Worm (Caenorhabditis elegans) whole organism, mixed stage, embryonic: ENCODE measurements around the gene srh-257.

Experiments
- M03D4.4 ChIP-seq: sonication (generic microtip); optimal IDR thresholded peaks from 2 replicates; lab custom pipeline; 2017; ENCODE audit warnings: mild to moderate bottlenecking, missing genetic modification characterization, missing compliant biosample characterization
- bed-3 ChIP-seq: fragments of 200-800 bp; sonication (Bioruptor generic); optimal IDR thresholded peaks from 3 replicates; lab custom pipeline; 2018; ENCODE audit warnings: mild to moderate bottlenecking, missing genetic modification characterization, moderate library complexity, missing compliant biosample characterization
- blmp-1 ChIP-seq: fragments of 150-350 bp; optimal IDR thresholded peaks from 2 replicates; lab custom pipeline; 2014; ENCODE audit warnings: missing biosample characterization, missing genetic modification characterization
- ceh-39 ChIP-seq: fragments of 150-350 bp; optimal IDR thresholded peaks from 2 replicates; lab custom pipeline; 2014; ENCODE audit warnings: missing biosample characterization, missing genetic modification characterization
- ceh-43 ChIP-seq: fragments of 200-800 bp; sonication (Bioruptor generic); optimal IDR thresholded peaks from 2 replicates; lab custom pipeline; 2018; ENCODE audit warnings: mild to moderate bottlenecking, missing genetic modification characterization, moderate library complexity, missing compliant biosample characterization
- ceh-83 ChIP-seq: fragments of 200-800 bp; sonication (Bioruptor generic); optimal IDR thresholded peaks from 2 replicates; lab custom pipeline; 2018; ENCODE audit warnings: mild to moderate bottlenecking, missing genetic modification characterization, missing compliant biosample characterization
- ces-1 ChIP-seq: fragments of 150-350 bp; optimal IDR thresholded peaks from 2 replicates; lab custom pipeline; 2014; ENCODE audit warnings: missing biosample characterization, missing genetic modification reagents, missing genetic modification characterization
- drap-1 ChIP-seq: fragments of 200-800 bp; sonication (Bioruptor generic); optimal IDR thresholded peaks from 3 replicates; lab custom pipeline; 2018; ENCODE audit warnings: mild to moderate bottlenecking, missing genetic modification characterization, missing compliant biosample characterization
- elt-1 ChIP-seq: sonication (generic microtip); optimal IDR thresholded peaks from 2 replicates; lab custom pipeline; 2017; ENCODE audit warnings: missing genetic modification characterization, mild to moderate bottlenecking, missing compliant biosample characterization, antibody characterized with exemption, moderate library complexity, borderline replicate concordance; ENCODE audit not compliant: insufficient read depth
- elt-3 ChIP-seq: fragments of 150-350 bp; optimal IDR thresholded peaks from 2 replicates; lab custom pipeline; 2014; ENCODE audit warnings: missing biosample characterization, missing genetic modification characterization
- flh-1 ChIP-seq: fragments of 200-800 bp; sonication (Bioruptor generic); optimal IDR thresholded peaks from 2 replicates; lab custom pipeline; 2018; ENCODE audit warnings: mild to moderate bottlenecking, missing genetic modification characterization, moderate library complexity, missing compliant biosample characterization
- ham-2 ChIP-seq: fragments of 200-800 bp; sonication (Bioruptor generic); optimal IDR thresholded peaks from 2 replicates; lab custom pipeline; 2018; ENCODE audit warnings: mild to moderate bottlenecking, missing genetic modification characterization, missing compliant biosample characterization
- hlh-1 ChIP-seq: fragments of 150-350 bp; optimal IDR thresholded peaks from 2 replicates; lab custom pipeline; 2014; ENCODE audit warnings: missing biosample characterization, missing genetic modification reagents, missing genetic modification characterization
- lin-13 ChIP-seq: fragments of 150-350 bp; optimal IDR thresholded peaks from 2 replicates; lab custom pipeline; 2014; ENCODE audit warnings: missing biosample characterization, missing genetic modification characterization
- lin-32 ChIP-seq: fragments of 200-800 bp; sonication (Bioruptor generic); optimal IDR thresholded peaks from 2 replicates; lab custom pipeline; 2018; ENCODE audit warnings: mild to moderate bottlenecking, missing genetic modification characterization, missing compliant biosample characterization
- lsy-2 ChIP-seq: fragments of 150-350 bp; optimal IDR thresholded peaks from 2 replicates; lab custom pipeline; 2014; ENCODE audit warnings: missing biosample characterization, missing genetic modification characterization
- mab-5 ChIP-seq: fragments of 150-350 bp; optimal IDR thresholded peaks from 2 replicates; lab custom pipeline; 2014; ENCODE audit warnings: missing biosample characterization, missing genetic modification characterization
- mep-1 ChIP-seq: fragments of 150-350 bp; optimal IDR thresholded peaks from 2 replicates; lab custom pipeline; 2017; ENCODE audit warnings: missing biosample characterization, missing genetic modification reagents, missing genetic modification characterization, inconsistent platforms
- mls-2 ChIP-seq: sonication (generic microtip); optimal IDR thresholded peaks from 2 replicates; lab custom pipeline; 2016; ENCODE audit warnings: mild to moderate bottlenecking, missing genetic modification characterization, moderate library complexity, missing compliant biosample characterization
- nhr-12 ChIP-seq: fragments of 150-350 bp; optimal IDR thresholded peaks from 2 replicates; lab custom pipeline; 2014; ENCODE audit warnings: missing biosample characterization, missing genetic modification characterization
- nhr-2 ChIP-seq: fragments of 150-350 bp; optimal IDR thresholded peaks from 2 replicates; lab custom pipeline; 2014; ENCODE audit warnings: missing biosample characterization, missing genetic modification characterization
- nhr-237 ChIP-seq: fragments of 150-350 bp; optimal IDR thresholded peaks from 2 replicates; lab custom pipeline; 2014; ENCODE audit warnings: missing biosample characterization, missing genetic modification characterization
- nhr-28 ChIP-seq: fragments of 150-350 bp; optimal IDR thresholded peaks from 2 replicates; lab custom pipeline; 2014; ENCODE audit warnings: missing biosample characterization, missing genetic modification characterization
- nhr-76 ChIP-seq: sonication (generic microtip); optimal IDR thresholded peaks from 2 replicates; lab custom pipeline; 2017; ENCODE audit warnings: missing biosample characterization, missing genetic modification characterization
- pha-4 ChIP-seq: fragments of 150-350 bp; optimal IDR thresholded peaks from 2 replicates; lab custom pipeline; 2018; ENCODE audit warnings: missing biosample characterization, missing genetic modification reagents, missing genetic modification characterization
- sem-2 ChIP-seq: fragments of 200-800 bp; sonication (Bioruptor generic); optimal IDR thresholded peaks from 2 replicates; lab custom pipeline; 2018; ENCODE audit warnings: mild to moderate bottlenecking, missing genetic modification characterization, missing compliant biosample characterization
- snpc-4 ChIP-seq: fragments of 150-350 bp; optimal IDR thresholded peaks from 2 replicates; lab custom pipeline; 2014; ENCODE audit warnings: missing biosample characterization, missing genetic modification characterization
- sptf-1 ChIP-seq: sonication (generic microtip); optimal IDR thresholded peaks from 2 replicates; lab custom pipeline; 2017; ENCODE audit warnings: mild to moderate bottlenecking, missing genetic modification characterization, moderate library complexity, missing compliant biosample characterization
- tbx-8 ChIP-seq: fragments of 200-800 bp; sonication (Bioruptor generic); optimal IDR thresholded peaks from 2 replicates; lab custom pipeline; 2018; ENCODE audit warnings: mild to moderate bottlenecking, missing genetic modification characterization, moderate library complexity, missing compliant biosample characterization
- unc-120 ChIP-seq: sonication (generic microtip); optimal IDR thresholded peaks from 2 replicates; lab custom pipeline; 2017; ENCODE audit warnings: missing genetic modification characterization, missing compliant biosample characterization; ENCODE audit not compliant: poor library complexity, severe bottlenecking
- unc-39 ChIP-seq: fragments of 150-350 bp; optimal IDR thresholded peaks from 2 replicates; lab custom pipeline; 2014; ENCODE audit warnings: missing biosample characterization, missing genetic modification characterization
- unc-62 ChIP-seq: fragments of 150-350 bp; optimal IDR thresholded peaks from 2 replicates; lab custom pipeline; 2014; ENCODE audit warnings: missing biosample characterization, missing genetic modification reagents, missing genetic modification characterization
- zip-8 ChIP-seq: fragments of 150-350 bp; optimal IDR thresholded peaks from 2 replicates; lab custom pipeline; 2014; ENCODE audit warnings: missing biosample characterization, missing genetic modification characterization
- ztf-11 ChIP-seq: fragments of 150-350 bp; optimal IDR thresholded peaks from 2 replicates; lab custom pipeline; 2014; ENCODE audit warnings: missing biosample characterization, missing genetic modification characterization

The srh-257 gene

ce11 chrV:15379817-15380216 lies 27.2 kb upstream of the srh-257 start, which contains the start of gene srh-251:
Gene srh-251, minus strand, starts transcription at chrV:15379917.
- TF ChIP-seq flh-1 (no peak), M03D4.4 (tag; lab: Kevin White, UChicago) (no peak), nhr-12 (tag; lab: Kevin White, UChicago) (no peak), sem-2 (GFP tag; lab: Kevin White, UChicago) (no peak), ceh-83 (GFP tag; lab: Kevin White, UChicago) (no peak)

- TF ChIP-seq unc-62 (GFP tag; lab: Kevin White, UChicago) (no peak), unc-120 (no peak), nhr-28 (tag; lab: Kevin White, UChicago) (no peak), pha-4 (tag; lab: Kevin White, UChicago) (no peak), ceh-43 (no peak), ceh-83 (GFP tag; lab: Kevin White, UChicago) (no peak), sptf-1 (no peak), ztf-11 (tag; lab: Kevin White, UChicago) (no peak), flh-1 (no peak), nhr-12 (tag; lab: Kevin White, UChicago) (no peak), bed-3 (GFP tag; lab: Kevin White, UChicago) (no peak), nhr-237 (tag; lab: Kevin White, UChicago) (no peak), mab-5 (tag; lab: Kevin White, UChicago) (no peak), ceh-39 (tag; lab: Kevin White, UChicago) (no peak), hlh-1 (tag; lab: Kevin White, UChicago) (no peak)
Observed at ce11 chrV:15380857-15381256, 26.2 kb upstream of the srh-257 start, which contains the start of gene dhs-23. Gene dhs-23, plus strand, starts transcription at chrV:15381219.

- no peak for TF ChIP-seq mls-2 (tag; lab: Kevin White, UChicago)
- TF ChIP-seq elt-1: no peak
- no peak for TF ChIP-seq sem-2 (GFP tag; lab: Kevin White, UChicago)
- no peak for TF ChIP-seq ztf-11 (tag; lab: Kevin White, UChicago)
- TF ChIP-seq lsy-2 (tag; lab: Kevin White, UChicago): no peak
- no peak for TF ChIP-seq nhr-2
- TF ChIP-seq nhr-237 (tag; lab: Kevin White, UChicago): no peak
- no peak for TF ChIP-seq ceh-43
- TF ChIP-seq ces-1: no peak
- TF ChIP-seq mep-1 (tag; lab: Kevin White, UChicago): no peak
- no peak for TF ChIP-seq nhr-76 (tag; lab: Kevin White, UChicago)
- no peak for TF ChIP-seq mab-5 (tag; lab: Kevin White, UChicago)
- TF ChIP-seq ceh-39 (tag; lab: Kevin White, UChicago): no peak
- TF ChIP-seq bed-3 (GFP tag; lab: Kevin White, UChicago): no peak
- TF ChIP-seq unc-120: no peak
- TF ChIP-seq unc-39 (tag; lab: Kevin White, UChicago): no peak
- no peak for TF ChIP-seq lin-13 (tag; lab: Kevin White, UChicago)
- TF ChIP-seq elt-3 (tag; lab: Kevin White, UChicago): no peak
- no peak for TF ChIP-seq tbx-8 (GFP tag; lab: Kevin White, UChicago)
- TF ChIP-seq, all 35 proteins: peak for 0
Observed at ce11 chrV:15383739-15384138, 23.3 kb upstream of the srh-257 start, which contains the start of gene str-88. Gene str-88, minus strand, starts transcription at chrV:15383839.

ce11 chrV:15384733-15385132 lies 22.3 kb upstream of the srh-257 start, which contains the start of gene str-102:
Gene str-102, plus strand, starts transcription at chrV:15385033.
- TF ChIP-seq blmp-1 (tag; lab: Kevin White, UChicago) (no peak), mls-2 (tag; lab: Kevin White, UChicago) (no peak), pha-4 (tag; lab: Kevin White, UChicago) (no peak), drap-1 (GFP tag; lab: Kevin White, UChicago) (no peak), flh-1 (no peak), lsy-2 (tag; lab: Kevin White, UChicago) (no peak), nhr-237 (tag; lab: Kevin White, UChicago) (no peak), ceh-43 (no peak), ztf-11 (tag; lab: Kevin White, UChicago) (no peak), snpc-4 (tag; lab: Kevin White, UChicago) (no peak), M03D4.4 (tag; lab: Kevin White, UChicago) (no peak), elt-1 (no peak), lin-32 (GFP tag; lab: Kevin White, UChicago) (no peak), sem-2 (GFP tag; lab: Kevin White, UChicago) (no peak), unc-120 (no peak), nhr-76 (tag; lab: Kevin White, UChicago) (no peak), lin-13 (tag; lab: Kevin White, UChicago) (no peak), zip-8 (no peak), ham-2 (GFP tag; lab: Kevin White, UChicago) (no peak), nhr-2 (no peak)
